Worm (Caenorhabditis elegans): ENCODE measurements around the gene nstp-5.

The nstp-5 gene

ce11 chrIV:12836208-12836607 lies 19.1 kb upstream of the nstp-5 start, which contains the start of gene M02B1.3:
TSS of gene M02B1.3 (plus strand) at chrIV:12836508.
- TF ChIP-seq nhr-76 (tag; optimal IDR thresholded peaks at IDR 0.05), result no peak
- no peak for TF ChIP-seq tbx-8 (GFP tag; optimal IDR thresholded peaks at IDR 0.05)
- TF ChIP-seq bed-3 (GFP tag; optimal IDR thresholded peaks at IDR 0.05), result no peak
- no peak for TF ChIP-seq blmp-1 (tag; optimal IDR thresholded peaks at IDR 0.05)
- no peak for TF ChIP-seq nhr-12 (tag; optimal IDR thresholded peaks at IDR 0.05)
- no peak for TF ChIP-seq lsy-2 (tag; optimal IDR thresholded peaks at IDR 0.05)
- no peak for TF ChIP-seq elt-3 (tag; optimal IDR thresholded peaks at IDR 0.05)
- no peak for TF ChIP-seq unc-120 (tag; optimal IDR thresholded peaks at IDR 0.05; ENCODE audit: poor library complexity, severe bottlenecking)
- TF ChIP-seq sptf-1 (tag; optimal IDR thresholded peaks at IDR 0.05), result no peak

- TF ChIP-seq M03D4.4 (tag; optimal IDR thresholded peaks at IDR 0.05) (no peak), lin-13 (tag; optimal IDR thresholded peaks at IDR 0.05) (no peak), elt-3 (tag; optimal IDR thresholded peaks at IDR 0.05) (no peak), pha-4 (tag; optimal IDR thresholded peaks at IDR 0.05) (no peak), ham-2 (GFP tag; optimal IDR thresholded peaks at IDR 0.05) (no peak), tbx-8 (GFP tag; optimal IDR thresholded peaks at IDR 0.05) (no peak), hlh-1 (tag; optimal IDR thresholded peaks at IDR 0.05) (no peak), sem-2 (GFP tag; optimal IDR thresholded peaks at IDR 0.05) (no peak), elt-1 (tag; optimal IDR thresholded peaks at IDR 0.05; ENCODE audit: borderline replicate concordance, insufficient read depth) (no peak), ztf-11 (tag; optimal IDR thresholded peaks at IDR 0.05) (no peak), nhr-12 (tag; optimal IDR thresholded peaks at IDR 0.05) (no peak), ceh-39 (tag; optimal IDR thresholded peaks at IDR 0.05) (no peak), snpc-4 (tag; optimal IDR thresholded peaks at IDR 0.05) (no peak), unc-39 (tag; optimal IDR thresholded peaks at IDR 0.05) (no peak), nhr-2 (tag; optimal IDR thresholded peaks at IDR 0.05) (no peak), zip-8 (tag; optimal IDR thresholded peaks at IDR 0.05) (no peak)
Observed at ce11 chrIV:12840348-12840747, 15.0 kb upstream of the nstp-5 start.

- TF ChIP-seq mls-2 (tag; optimal IDR thresholded peaks at IDR 0.05), result no peak
- TF ChIP-seq cnd-1 (tag; optimal IDR thresholded peaks at IDR 0.05), result no peak
- TF ChIP-seq pha-4 (tag; optimal IDR thresholded peaks at IDR 0.05), result no peak
- no peak for TF ChIP-seq mab-5 (tag; optimal IDR thresholded peaks at IDR 0.05)
- TF ChIP-seq lin-32 (GFP tag; optimal IDR thresholded peaks at IDR 0.05), result no peak
- TF ChIP-seq snpc-4 (tag; optimal IDR thresholded peaks at IDR 0.05), result no peak
- TF ChIP-seq nhr-2 (tag; optimal IDR thresholded peaks at IDR 0.05), result no peak
- no peak for TF ChIP-seq nhr-28 (tag; optimal IDR thresholded peaks at IDR 0.05)
- TF ChIP-seq ceh-43 (GFP tag; optimal IDR thresholded peaks at IDR 0.05), result no peak
- no peak for TF ChIP-seq lin-13 (tag; optimal IDR thresholded peaks at IDR 0.05)
Observed at ce11 chrIV:12840873-12841272, 14.5 kb upstream of the nstp-5 start.

ce11 chrIV:12842121-12842520 lies 13.2 kb upstream of the nstp-5 start:
- TF ChIP-seq pha-4 (tag; optimal IDR thresholded peaks at IDR 0.05) (no peak), mep-1 (tag; optimal IDR thresholded peaks at IDR 0.05) (no peak), sptf-1 (tag; optimal IDR thresholded peaks at IDR 0.05) (no peak), hlh-1 (tag; optimal IDR thresholded peaks at IDR 0.05) (no peak), mls-2 (tag; optimal IDR thresholded peaks at IDR 0.05) (no peak), lin-32 (GFP tag; optimal IDR thresholded peaks at IDR 0.05) (no peak), bed-3 (GFP tag; optimal IDR thresholded peaks at IDR 0.05) (no peak), nhr-237 (tag; optimal IDR thresholded peaks at IDR 0.05) (no peak), ces-1 (GFP tag; optimal IDR thresholded peaks at IDR 0.05) (no peak), ceh-83 (GFP tag; optimal IDR thresholded peaks at IDR 0.05) (no peak), zip-8 (tag; optimal IDR thresholded peaks at IDR 0.05) (no peak)

- TF ChIP-seq ces-1 (GFP tag; optimal IDR thresholded peaks at IDR 0.05), result peak; percentile 75
- no peak for TF ChIP-seq nhr-237 (tag; optimal IDR thresholded peaks at IDR 0.05)
- TF ChIP-seq elt-1 (tag; optimal IDR thresholded peaks at IDR 0.05; ENCODE audit: borderline replicate concordance, insufficient read depth), result no peak
Observed at ce11 chrIV:12842895-12843294, 12.5 kb upstream of the nstp-5 start.

ce11 chrIV:12845596-12845995 lies 9.8 kb upstream of the nstp-5 start, which contains the start of gene txt-19:
TSS of gene txt-19 (plus strand) at chrIV:12845899.
- TF ChIP-seq nhr-12 (tag; optimal IDR thresholded peaks at IDR 0.05) (no peak), nhr-2 (tag; optimal IDR thresholded peaks at IDR 0.05) (no peak), cnd-1 (tag; optimal IDR thresholded peaks at IDR 0.05) (no peak), sem-2 (GFP tag; optimal IDR thresholded peaks at IDR 0.05) (no peak), ces-1 (GFP tag; optimal IDR thresholded peaks at IDR 0.05) (peak; percentile 67), bed-3 (GFP tag; optimal IDR thresholded peaks at IDR 0.05) (no peak), M03D4.4 (tag; optimal IDR thresholded peaks at IDR 0.05) (no peak)
